Worm (Caenorhabditis elegans) whole organism, mixed stage, embryonic: ENCODE data around the gene srsx-9.

Source experiments
- elt-3 ChIP-seq: fragments of 150-350 bp; optimal IDR thresholded peaks from 2 replicates; lab custom pipeline; 2014; ENCODE audit warnings: missing biosample characterization, missing genetic modification characterization
- flh-1 ChIP-seq: fragments of 200-800 bp; sonication (Bioruptor generic); optimal IDR thresholded peaks from 2 replicates; lab custom pipeline; 2018; ENCODE audit warnings: mild to moderate bottlenecking, missing genetic modification characterization, moderate library complexity, missing compliant biosample characterization
- hlh-1 ChIP-seq: fragments of 150-350 bp; optimal IDR thresholded peaks from 2 replicates; lab custom pipeline; 2014; ENCODE audit warnings: missing biosample characterization, missing genetic modification reagents, missing genetic modification characterization
- lin-13 ChIP-seq: fragments of 150-350 bp; optimal IDR thresholded peaks from 2 replicates; lab custom pipeline; 2014; ENCODE audit warnings: missing biosample characterization, missing genetic modification characterization
- mep-1 ChIP-seq: fragments of 150-350 bp; optimal IDR thresholded peaks from 2 replicates; lab custom pipeline; 2017; ENCODE audit warnings: missing biosample characterization, missing genetic modification reagents, missing genetic modification characterization, inconsistent platforms
- nhr-12 ChIP-seq: fragments of 150-350 bp; optimal IDR thresholded peaks from 2 replicates; lab custom pipeline; 2014; ENCODE audit warnings: missing biosample characterization, missing genetic modification characterization
- nhr-2 ChIP-seq: fragments of 150-350 bp; optimal IDR thresholded peaks from 2 replicates; lab custom pipeline; 2014; ENCODE audit warnings: missing biosample characterization, missing genetic modification characterization
- pha-4 ChIP-seq: fragments of 150-350 bp; optimal IDR thresholded peaks from 2 replicates; lab custom pipeline; 2018; ENCODE audit warnings: missing biosample characterization, missing genetic modification reagents, missing genetic modification characterization
- snpc-4 ChIP-seq: fragments of 150-350 bp; optimal IDR thresholded peaks from 2 replicates; lab custom pipeline; 2014; ENCODE audit warnings: missing biosample characterization, missing genetic modification characterization
- unc-39 ChIP-seq: fragments of 150-350 bp; optimal IDR thresholded peaks from 2 replicates; lab custom pipeline; 2014; ENCODE audit warnings: missing biosample characterization, missing genetic modification characterization
- unc-62 ChIP-seq: fragments of 150-350 bp; optimal IDR thresholded peaks from 2 replicates; lab custom pipeline; 2014; ENCODE audit warnings: missing biosample characterization, missing genetic modification reagents, missing genetic modification characterization
- ztf-11 ChIP-seq: fragments of 150-350 bp; optimal IDR thresholded peaks from 2 replicates; lab custom pipeline; 2014; ENCODE audit warnings: missing biosample characterization, missing genetic modification characterization

ce11 chrV:4933268-4933667, 39.6 kb downstream of the srsx-9 start:
- no peak for TF ChIP-seq mep-1
- no peak for TF ChIP-seq ztf-11 (tag; lab: Kevin White, UChicago)
- TF ChIP-seq elt-3 = no peak
- TF ChIP-seq nhr-12 = no peak
- no peak for TF ChIP-seq snpc-4
- no peak for TF ChIP-seq unc-39
- TF ChIP-seq unc-62 (GFP tag; lab: Kevin White, UChicago) = no peak
- TF ChIP-seq flh-1 (GFP tag; lab: Kevin White, UChicago) = no peak
- no peak for TF ChIP-seq lin-13 (tag; lab: Kevin White, UChicago)
- TF ChIP-seq hlh-1 (tag; lab: Kevin White, UChicago) = no peak
- TF ChIP-seq pha-4 = no peak
- no peak for TF ChIP-seq nhr-2 (tag; lab: Kevin White, UChicago)
